Worm (Caenorhabditis elegans): ENCODE data around the gene F37C4.4.

DNA sequence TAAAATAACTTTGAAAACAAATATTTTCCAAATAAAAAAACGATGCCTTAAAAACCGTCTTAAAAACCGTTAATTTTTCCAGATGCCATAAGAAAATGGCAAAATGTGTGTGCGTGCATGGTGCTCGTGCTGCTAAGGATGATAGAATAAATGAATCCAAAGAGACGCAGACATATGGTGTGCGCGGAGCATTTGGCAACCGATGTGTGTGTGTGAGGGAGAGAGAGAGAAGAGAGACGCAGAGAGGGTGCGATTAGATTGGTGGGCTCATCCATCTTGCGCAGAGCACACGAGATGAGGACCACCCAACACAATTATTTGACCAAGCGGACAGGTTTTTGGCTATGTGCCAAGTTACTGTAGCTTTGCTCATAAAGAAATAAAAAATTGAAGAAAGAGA is 42.4 kb upstream of the F37C4.4 start:
- TF ChIP-seq W03F9.2 (tag; optimal IDR thresholded peaks at IDR 0.05) (no peak), dao-5 (tag; optimal IDR thresholded peaks at IDR 0.05) (no peak)

Data from whole organism, L4/young adult.